Worm (Caenorhabditis elegans) whole organism, L3 larva: ENCODE measurements around the gene scl-7.
A peak's percentile ranks its signal among the peaks of the same experiment; 100 is the strongest.

Experiments
- R02D3.7 ChIP-seq: fragments of 150-350 bp; optimal IDR thresholded peaks from 2 replicates; lab custom pipeline; 2014; ENCODE audit warnings: missing biosample characterization, missing genetic modification characterization
- ZK546.5 ChIP-seq: sonication (generic microtip); optimal IDR thresholded peaks from 2 replicates; lab custom pipeline; 2017; ENCODE audit warnings: missing biosample characterization, missing genetic modification characterization
- aly-2 ChIP-seq: fragments of 150-350 bp; optimal IDR thresholded peaks from 2 replicates; lab custom pipeline; 2014; ENCODE audit warnings: missing biosample characterization, missing genetic modification characterization
- ama-1 ChIP-seq: fragments of 150-350 bp; optimal IDR thresholded peaks from 2 replicates; lab custom pipeline; 2018
- ceh-16 ChIP-seq: sonication (generic microtip); optimal IDR thresholded peaks from 2 replicates; lab custom pipeline; 2017; ENCODE audit warnings: missing biosample characterization, missing genetic modification characterization
- ceh-28 ChIP-seq: fragments of 150-350 bp; optimal IDR thresholded peaks from 2 replicates; lab custom pipeline; 2014; ENCODE audit warnings: missing biosample characterization, missing genetic modification reagents, missing genetic modification characterization
- ceh-82 ChIP-seq: fragments of 150-350 bp; optimal IDR thresholded peaks from 2 replicates; lab custom pipeline; 2014; ENCODE audit warnings: missing biosample characterization, missing genetic modification characterization
- ceh-9 ChIP-seq: sonication (generic microtip); optimal IDR thresholded peaks from 2 replicates; lab custom pipeline; 2018; ENCODE audit warnings: missing biosample characterization, missing genetic modification characterization
- daf-12 ChIP-seq: fragments of 150-350 bp; optimal IDR thresholded peaks from 2 replicates; lab custom pipeline; 2014; ENCODE audit warnings: missing biosample characterization, missing genetic modification reagents, missing genetic modification characterization
- egl-5 ChIP-seq: fragments of 150-350 bp; optimal IDR thresholded peaks from 2 replicates; lab custom pipeline; 2017; ENCODE audit warnings: missing biosample characterization, missing genetic modification reagents, missing genetic modification characterization, inconsistent platforms
- elt-1 ChIP-seq: fragments of 150-350 bp; optimal IDR thresholded peaks from 2 replicates; lab custom pipeline; 2014; ENCODE audit warnings: missing biosample characterization, missing genetic modification characterization
- elt-2 ChIP-seq: sonication (generic microtip); optimal IDR thresholded peaks from 2 replicates; lab custom pipeline; 2016; ENCODE audit warnings: missing genetic modification reagents, mild to moderate bottlenecking, missing genetic modification characterization, missing compliant biosample characterization
- eor-1 ChIP-seq, 2 experiments: fragments of 150-350 bp; optimal IDR thresholded peaks; 2 replicates each; lab custom pipeline; 2014 to 2018; ENCODE audit warnings: missing biosample characterization in 2 of 2, missing genetic modification characterization in 2 of 2
- fkh-10 ChIP-seq: sonication (generic microtip); optimal IDR thresholded peaks from 2 replicates; lab custom pipeline; 2017; ENCODE audit warnings: missing biosample characterization, missing genetic modification reagents, missing genetic modification characterization
- fkh-2 ChIP-seq: fragments of 150-350 bp; optimal IDR thresholded peaks from 2 replicates; lab custom pipeline; 2014; ENCODE audit warnings: missing biosample characterization, missing genetic modification reagents, missing genetic modification characterization
- hmg-11 ChIP-seq: sonication (generic microtip); optimal IDR thresholded peaks from 2 replicates; lab custom pipeline; 2016; ENCODE audit warnings: missing genetic modification characterization, missing compliant biosample characterization
- jun-1 ChIP-seq: fragments of 150-350 bp; optimal IDR thresholded peaks from 2 replicates; lab custom pipeline; 2014; ENCODE audit warnings: missing biosample characterization, missing genetic modification reagents, missing genetic modification characterization
- lin-15B ChIP-seq: fragments of 150-350 bp; optimal IDR thresholded peaks from 2 replicates; lab custom pipeline; 2014; ENCODE audit warnings: missing biosample characterization, missing genetic modification characterization
- lin-39 ChIP-seq: fragments of 150-350 bp; optimal IDR thresholded peaks from 2 replicates; lab custom pipeline; 2018; ENCODE audit warnings: missing biosample characterization, missing genetic modification reagents, missing genetic modification characterization
- lsy-12 ChIP-seq: sonication (generic microtip); optimal IDR thresholded peaks from 2 replicates; lab custom pipeline; 2016; ENCODE audit warnings: mild to moderate bottlenecking, missing genetic modification characterization, missing compliant biosample characterization
- mml-1 ChIP-seq: fragments of 150-350 bp; sonication (generic microtip); optimal IDR thresholded peaks from 3 replicates; lab custom pipeline; 2014; ENCODE audit warnings: missing biosample characterization, missing genetic modification characterization
- nfya-1 ChIP-seq: sonication (generic microtip); optimal IDR thresholded peaks from 2 replicates; lab custom pipeline; 2017; ENCODE audit warnings: missing genetic modification characterization, mild to moderate bottlenecking, missing compliant biosample characterization, antibody characterized with exemption, moderate library complexity; ENCODE audit not compliant: insufficient read depth
- nhr-23 ChIP-seq: fragments of 150-350 bp; optimal IDR thresholded peaks from 2 replicates; lab custom pipeline; 2014; ENCODE audit warnings: missing biosample characterization, missing genetic modification reagents, missing genetic modification characterization
- nhr-237 ChIP-seq: fragments of 150-350 bp; optimal IDR thresholded peaks from 2 replicates; lab custom pipeline; 2014; ENCODE audit warnings: missing biosample characterization, missing genetic modification characterization
- nhr-25 ChIP-seq: sonication (generic microtip); optimal IDR thresholded peaks from 2 replicates; lab custom pipeline; 2017; ENCODE audit warnings: missing biosample characterization, missing genetic modification characterization
- nhr-43 ChIP-seq: sonication (generic microtip); optimal IDR thresholded peaks from 2 replicates; lab custom pipeline; 2016; ENCODE audit warnings: mild to moderate bottlenecking, missing genetic modification characterization, missing compliant biosample characterization; ENCODE audit not compliant: poor library complexity, severe bottlenecking
- nhr-67 ChIP-seq: fragments of 150-350 bp; optimal IDR thresholded peaks from 2 replicates; lab custom pipeline; 2014; ENCODE audit warnings: missing biosample characterization, missing genetic modification characterization
- nhr-76 ChIP-seq: fragments of 150-350 bp; sonication (generic microtip); optimal IDR thresholded peaks from 5 replicates; lab custom pipeline; 2014; ENCODE audit warnings: missing biosample characterization, missing genetic modification characterization
- nhr-77 ChIP-seq: fragments of 150-350 bp; optimal IDR thresholded peaks from 2 replicates; lab custom pipeline; 2014; ENCODE audit warnings: missing biosample characterization, missing genetic modification characterization
- pha-4 ChIP-seq: fragments of 150-350 bp; optimal IDR thresholded peaks from 2 replicates; lab custom pipeline; 2014; ENCODE audit warnings: missing biosample characterization, missing genetic modification reagents, missing genetic modification characterization
- pqm-1 ChIP-seq: fragments of 150-350 bp; optimal IDR thresholded peaks from 2 replicates; lab custom pipeline; 2017; ENCODE audit warnings: missing biosample characterization, missing genetic modification characterization, inconsistent platforms
- sea-2 ChIP-seq: fragments of 150-350 bp; sonication (generic microtip); optimal IDR thresholded peaks from 4 replicates; lab custom pipeline; 2014; ENCODE audit warnings: missing biosample characterization, missing genetic modification reagents, missing genetic modification characterization
- skn-1 ChIP-seq: fragments of 150-350 bp; optimal IDR thresholded peaks from 2 replicates; lab custom pipeline; 2014; ENCODE audit warnings: missing biosample characterization, missing genetic modification characterization
- snpc-4 ChIP-seq: fragments of 150-350 bp; optimal IDR thresholded peaks from 2 replicates; lab custom pipeline; 2014; ENCODE audit warnings: missing biosample characterization, missing genetic modification characterization
- tbx-2 ChIP-seq: sonication (generic microtip); optimal IDR thresholded peaks from 2 replicates; lab custom pipeline; 2016; ENCODE audit warnings: mild to moderate bottlenecking, missing genetic modification characterization, missing compliant biosample characterization
- unc-39 ChIP-seq: sonication (generic microtip); optimal IDR thresholded peaks from 4 replicates; lab custom pipeline; 2017; ENCODE audit warnings: missing biosample characterization, missing genetic modification characterization
- unc-62 ChIP-seq: fragments of 150-350 bp; sonication (generic microtip); optimal IDR thresholded peaks from 4 replicates; lab custom pipeline; 2014; ENCODE audit warnings: missing biosample characterization, missing genetic modification reagents, missing genetic modification characterization
- zag-1 ChIP-seq: fragments of 150-350 bp; optimal IDR thresholded peaks from 2 replicates; lab custom pipeline; 2014; ENCODE audit warnings: missing biosample characterization, missing genetic modification characterization
- ztf-4 ChIP-seq: fragments of 150-350 bp; optimal IDR thresholded peaks from 2 replicates; lab custom pipeline; 2014; ENCODE audit warnings: missing biosample characterization, missing genetic modification characterization

scl-7 gene

ce11 chrIV:13098652-13099051, 28.4 kb downstream of the scl-7 start, which contains the start of the genes dli-1, tin-9.2 and exos-4.1:
TSS of gene dli-1 (minus strand) at chrIV:13098792.
TSS of gene tin-9.2 (plus strand) at chrIV:13098995.
TSS of gene exos-4.1 (plus strand) at chrIV:13098999.
- TF ChIP-seq nhr-25 (tag; lab: Kevin White, UChicago) (peak; percentile 35), unc-62 (GFP tag; lab: Kevin White, UChicago) (no peak), R02D3.7 (tag; lab: Kevin White, UChicago) (peak; percentile 58), fkh-2 (tag; lab: Kevin White, UChicago) (no peak), nhr-23 (tag; lab: Kevin White, UChicago) (peak; percentile 65), zag-1 (tag; lab: Kevin White, UChicago) (no peak), nhr-67 (tag; lab: Kevin White, UChicago) (no peak), ceh-28 (tag; lab: Kevin White, UChicago) (peak; percentile 54), egl-5 (peak; percentile 77), ceh-9 (no peak), mml-1 (tag; lab: Kevin White, UChicago) (no peak), daf-12 (no peak), elt-2 (tag; lab: Kevin White, UChicago) (peak; percentile 29), unc-39 (tag; lab: Kevin White, UChicago) (no peak), hmg-11 (peak; percentile 58), jun-1 (tag; lab: Kevin White, UChicago) (peak; percentile 3), elt-1 (tag; lab: Kevin White, UChicago) (no peak), snpc-4 (peak; percentile 31), nhr-76 (tag; lab: Kevin White, UChicago) (no peak), lin-39 (tag; lab: Kevin White, UChicago) (no peak), aly-2 (no peak), pha-4 (peak; percentile 69), lin-15B (peak; percentile 83), tbx-2 (tag; lab: Kevin White, UChicago) (no peak), nfya-1 (tag; lab: Kevin White, UChicago) (peak; percentile 77), ztf-4 (tag; lab: Kevin White, UChicago) (no peak), pqm-1 (tag; lab: Kevin White, UChicago) (peak; percentile 14), skn-1 (tag; lab: Kevin White, UChicago) (peak; percentile 54)
- TF ChIP-seq, all 47 proteins: peak for 14

- TF ChIP-seq lsy-12 (no peak), unc-39 (tag; lab: Kevin White, UChicago) (no peak), fkh-10 (GFP tag; lab: Kevin White, UChicago) (no peak), fkh-2 (tag; lab: Kevin White, UChicago) (no peak)
Observed at ce11 chrIV:13100415-13100814, 30.2 kb downstream of the scl-7 start, which contains the start of gene fask-1. TSS of gene fask-1 (plus strand) at chrIV:13100715.

- TF ChIP-seq fkh-10 (GFP tag; lab: Kevin White, UChicago) (no peak), ceh-16 (tag; lab: Kevin White, UChicago) (no peak), nhr-23 (tag; lab: Kevin White, UChicago) (no peak), snpc-4 (no peak), ceh-9 (no peak), sea-2 (no peak), ceh-82 (tag; lab: Kevin White, UChicago) (no peak), lin-15B (no peak), nhr-77 (tag; lab: Kevin White, UChicago) (no peak), unc-62 (GFP tag; lab: Kevin White, UChicago) (no peak), pqm-1 (tag; lab: Kevin White, UChicago) (no peak), daf-12 (no peak), ZK546.5 (no peak), pha-4 (no peak), ceh-28 (tag; lab: Kevin White, UChicago) (no peak), nhr-76 (tag; lab: Kevin White, UChicago) (no peak)
Observed at ce11 chrIV:13104900-13105299, 34.7 kb downstream of the scl-7 start, which contains the start of gene rde-11. TSS of gene rde-11 (plus strand) at chrIV:13105200.

ce11 chrIV:13107359-13107758, 37.1 kb downstream of the scl-7 start, which contains the start of gene B0564.2:
TSS of gene B0564.2 (plus strand) at chrIV:13107659.
- TF ChIP-seq egl-5 (no peak), lin-39 (tag; lab: Kevin White, UChicago) (no peak), mml-1 (tag; lab: Kevin White, UChicago) (no peak), nhr-237 (tag; lab: Kevin White, UChicago) (no peak), ceh-9 (no peak), ceh-28 (tag; lab: Kevin White, UChicago) (no peak), nhr-43 (tag; lab: Kevin White, UChicago) (no peak), ama-1 (lab: Kevin White, UChicago) (no peak), unc-62 (GFP tag; lab: Kevin White, UChicago) (no peak), skn-1 (tag; lab: Kevin White, UChicago) (no peak), nfya-1 (tag; lab: Kevin White, UChicago) (no peak), nhr-23 (tag; lab: Kevin White, UChicago) (no peak), pqm-1 (tag; lab: Kevin White, UChicago) (no peak), ceh-82 (tag; lab: Kevin White, UChicago) (no peak), eor-1 (tag; optimal IDR thresholded peaks at IDR 0.05; lab: Kevin White, UChicago) (no peak), nhr-67 (tag; lab: Kevin White, UChicago) (no peak)
